Fruit fly (Drosophila melanogaster) whole organism, embryonic: ENCODE measurements around the gene Npc2f.

Source experiments
- Antp ChIP-seq: fragments of 200-800 bp; sonication (Bioruptor generic); optimal IDR thresholded peaks from 3 replicates; lab custom pipeline; 2016; ENCODE audit warnings: missing biosample characterization, missing genetic modification characterization
- Atf-2 ChIP-seq: fragments of 200-800 bp; sonication (Bioruptor generic); optimal IDR thresholded peaks from 2 replicates; lab custom pipeline; 2016; ENCODE audit warnings: missing biosample characterization, missing genetic modification characterization
- BEAF-32 ChIP-seq: fragments of 200-800 bp; sonication (Bioruptor generic); optimal IDR thresholded peaks from 3 replicates; lab custom pipeline; 2017; ENCODE audit warnings: missing biosample characterization, missing genetic modification characterization, mild to moderate bottlenecking, moderate library complexity, missing genetic modification reagents
- Bdp1 ChIP-seq: fragments of 200-800 bp; sonication (Bioruptor generic); optimal IDR thresholded peaks from 3 replicates; lab custom pipeline; 2016; ENCODE audit warnings: missing biosample characterization, missing genetic modification characterization
- Bgb ChIP-seq: fragments of 200-800 bp; sonication (Bioruptor generic); IDR thresholded peaks from 2 replicates; pipeline ENCODE4 v1.3.6; 2022; ENCODE audit warnings: missing biosample characterization, missing genetic modification characterization; ENCODE audit not compliant: partially characterized antibody
- CG10147 ChIP-seq: fragments of 200-800 bp; sonication (Bioruptor generic); optimal IDR thresholded peaks from 2 replicates; lab custom pipeline; 2019; ENCODE audit warnings: missing biosample characterization, mild to moderate bottlenecking, missing genetic modification characterization, moderate library complexity
- CG11696 ChIP-seq: fragments of 200-800 bp; sonication (Bioruptor generic); IDR thresholded peaks from 2 replicates; pipeline ENCODE4 v1.3.6; 2022; ENCODE audit warnings: missing biosample characterization, missing genetic modification characterization
- CG13287 ChIP-seq: fragments of 200-800 bp; sonication (Bioruptor generic); IDR thresholded peaks from 2 replicates; pipeline ENCODE4 v1.3.6; 2022; ENCODE audit warnings: missing biosample characterization, missing genetic modification characterization; ENCODE audit not compliant: partially characterized antibody
- CG1603 ChIP-seq: fragments of 200-800 bp; sonication (Bioruptor generic); optimal IDR thresholded peaks from 2 replicates; lab custom pipeline; 2019; ENCODE audit warnings: missing biosample characterization, mild to moderate bottlenecking, missing genetic modification characterization, moderate library complexity
- CG17186 ChIP-seq: fragments of 200-800 bp; sonication (Bioruptor generic); optimal IDR thresholded peaks from 3 replicates; lab custom pipeline; 2017; ENCODE audit warnings: missing biosample characterization, missing genetic modification reagents, missing genetic modification characterization
- CG18599 ChIP-seq: fragments of 200-800 bp; sonication (Bioruptor generic); optimal IDR thresholded peaks from 3 replicates; lab custom pipeline; 2017; ENCODE audit warnings: missing biosample characterization, missing genetic modification characterization, mild to moderate bottlenecking, moderate library complexity, missing genetic modification reagents
- CG18764 ChIP-seq: fragments of 200-800 bp; sonication (Bioruptor generic); optimal IDR thresholded peaks from 3 replicates; lab custom pipeline; 2016; ENCODE audit warnings: missing biosample characterization, missing genetic modification characterization
- CG2116 ChIP-seq: fragments of 200-800 bp; sonication (Bioruptor generic); optimal IDR thresholded peaks from 3 replicates; lab custom pipeline; 2018; ENCODE audit warnings: missing biosample characterization, mild to moderate bottlenecking, missing genetic modification characterization
- CG3838 ChIP-seq: fragments of 200-800 bp; sonication (Bioruptor generic); optimal IDR thresholded peaks from 3 replicates; lab custom pipeline; 2016; ENCODE audit warnings: missing biosample characterization, missing genetic modification characterization
- CG3847 ChIP-seq: fragments of 200-800 bp; sonication (Bioruptor generic); IDR thresholded peaks from 2 replicates; pipeline ENCODE4 v1.3.6; 2022; ENCODE audit warnings: missing biosample characterization, missing genetic modification characterization
- CG4617 ChIP-seq: fragments of 200-800 bp; sonication (Bioruptor generic); optimal IDR thresholded peaks from 3 replicates; lab custom pipeline; 2016; ENCODE audit warnings: missing biosample characterization, missing genetic modification characterization, borderline replicate concordance
- CG6254 ChIP-seq: fragments of 200-800 bp; sonication (Bioruptor generic); optimal IDR thresholded peaks from 3 replicates; lab custom pipeline; 2017; ENCODE audit warnings: mild to moderate bottlenecking, missing biosample characterization, missing genetic modification reagents, missing genetic modification characterization
- CG6683 ChIP-seq: fragments of 200-800 bp; sonication (Bioruptor generic); optimal IDR thresholded peaks from 2 replicates; lab custom pipeline; 2017; ENCODE audit warnings: missing biosample characterization, mild to moderate bottlenecking, missing genetic modification characterization, missing genetic modification reagents
- CG7271 ChIP-seq: fragments of 200-800 bp; sonication (Bioruptor generic); optimal IDR thresholded peaks from 2 replicates; lab custom pipeline; 2018; ENCODE audit warnings: missing biosample characterization, mild to moderate bottlenecking, missing genetic modification characterization, moderate library complexity
- CG7786 ChIP-seq: fragments of 200-800 bp; sonication (Bioruptor generic); optimal IDR thresholded peaks from 2 replicates; lab custom pipeline; 2016; ENCODE audit warnings: missing biosample characterization, missing genetic modification characterization
- CG7963 ChIP-seq: fragments of 200-800 bp; sonication (Bioruptor generic); IDR thresholded peaks from 3 replicates; pipeline ENCODE4 v1.3.6; 2022; ENCODE audit warnings: missing biosample characterization, missing genetic modification characterization; ENCODE audit not compliant: partially characterized antibody
- CG8089 ChIP-seq: fragments of 200-800 bp; sonication (Bioruptor generic); optimal IDR thresholded peaks from 3 replicates; lab custom pipeline; 2016; ENCODE audit warnings: missing biosample characterization, missing genetic modification characterization
- CG8388 ChIP-seq: fragments of 200-800 bp; sonication (Bioruptor generic); optimal IDR thresholded peaks from 2 replicates; lab custom pipeline; 2019; ENCODE audit warnings: missing biosample characterization, mild to moderate bottlenecking, missing genetic modification characterization, moderate library complexity
- CG9797 ChIP-seq: fragments of 200-800 bp; sonication (Bioruptor generic); optimal IDR thresholded peaks from 3 replicates; lab custom pipeline; 2018; ENCODE audit warnings: missing biosample characterization, mild to moderate bottlenecking, missing genetic modification characterization
- D19A ChIP-seq: fragments of 200-800 bp; optimal IDR thresholded peaks from 3 replicates; lab custom pipeline; 2019; ENCODE audit warnings: missing biosample characterization, mild to moderate bottlenecking, missing genetic modification characterization, moderate library complexity
- E2f2 ChIP-seq: fragments of 200-800 bp; sonication (Bioruptor generic); IDR thresholded peaks from 2 replicates; pipeline ENCODE4 v1.3.6; 2022; ENCODE audit warnings: missing biosample characterization, missing genetic modification characterization
- Ets65A ChIP-seq: fragments of 200-800 bp; sonication (Bioruptor generic); peaks from one replicate; lab custom pipeline; 2016; ENCODE audit warnings: missing biosample characterization, missing genetic modification characterization
- Kr ChIP-seq: fragments of 200-800 bp; sonication (Bioruptor generic); optimal IDR thresholded peaks from 2 replicates; lab custom pipeline; 2017; ENCODE audit warnings: missing biosample characterization, mild to moderate bottlenecking, missing genetic modification characterization
- MBD-R2 ChIP-seq: fragments of 200-800 bp; sonication (Bioruptor generic); IDR thresholded peaks from 2 replicates; pipeline ENCODE4 v1.3.6; 2022; ENCODE audit warnings: missing biosample characterization, missing genetic modification characterization
- MESR4 ChIP-seq: fragments of 200-800 bp; sonication (Bioruptor generic); optimal IDR thresholded peaks from 2 replicates; lab custom pipeline; 2018; ENCODE audit warnings: missing biosample characterization, mild to moderate bottlenecking, missing genetic modification characterization, moderate library complexity
- Neu2 ChIP-seq: fragments of 200-800 bp; sonication (Bioruptor generic); optimal IDR thresholded peaks from 3 replicates; lab custom pipeline; 2016; ENCODE audit warnings: missing biosample characterization, missing genetic modification characterization, borderline replicate concordance
- Rx ChIP-seq: fragments of 200-800 bp; sonication (Bioruptor generic); IDR thresholded peaks from 2 replicates; pipeline ENCODE4 v1.3.6; 2022; ENCODE audit warnings: missing biosample characterization, missing genetic modification characterization
- Sry-δ ChIP-seq: fragments of 200-800 bp; sonication (Bioruptor generic); optimal IDR thresholded peaks from 2 replicates; lab custom pipeline; 2016; ENCODE audit warnings: missing biosample characterization, missing genetic modification characterization
- bcd ChIP-seq: fragments of 200-800 bp; sonication (Bioruptor generic); optimal IDR thresholded peaks from 2 replicates; lab custom pipeline; 2017; ENCODE audit warnings: missing biosample characterization, mild to moderate bottlenecking, missing genetic modification characterization
- bigmax ChIP-seq: fragments of 200-800 bp; sonication (Bioruptor generic); optimal IDR thresholded peaks from 2 replicates; lab custom pipeline; 2018; ENCODE audit warnings: missing biosample characterization, mild to moderate bottlenecking, missing genetic modification characterization
- btn ChIP-seq: fragments of 200-800 bp; sonication (Bioruptor generic); optimal IDR thresholded peaks from 2 replicates; lab custom pipeline; 2016; ENCODE audit warnings: missing biosample characterization, missing genetic modification characterization
- chinmo ChIP-seq: fragments of 200-800 bp; sonication (Bioruptor generic); IDR thresholded peaks from 4 replicates; pipeline ENCODE4 v1.3.6; 2022; ENCODE audit warnings: missing biosample characterization, missing genetic modification characterization; ENCODE audit not compliant: partially characterized antibody
- dati ChIP-seq: fragments of 200-800 bp; sonication (Bioruptor generic); IDR thresholded peaks from 2 replicates; pipeline ENCODE4 v1.3.6; 2022; ENCODE audit warnings: missing biosample characterization, missing genetic modification characterization
- exex ChIP-seq: fragments of 200-800 bp; sonication (Bioruptor generic); optimal IDR thresholded peaks from 4 replicates; lab custom pipeline; 2018; ENCODE audit warnings: missing biosample characterization, mild to moderate bottlenecking, missing genetic modification characterization, moderate library complexity
- fd3F ChIP-seq: fragments of 200-800 bp; sonication (Bioruptor generic); optimal IDR thresholded peaks from 2 replicates; lab custom pipeline; 2018; ENCODE audit warnings: missing biosample characterization, mild to moderate bottlenecking, missing genetic modification characterization, moderate library complexity
- hbn ChIP-seq: fragments of 200-800 bp; sonication (Bioruptor generic); IDR thresholded peaks from 2 replicates; pipeline ENCODE4 v1.3.6; 2022; ENCODE audit warnings: missing biosample characterization, missing genetic modification characterization; ENCODE audit not compliant: partially characterized antibody
- nmo ChIP-seq: fragments of 200-800 bp; sonication (Bioruptor generic); optimal IDR thresholded peaks from 2 replicates; lab custom pipeline; 2018; ENCODE audit warnings: missing biosample characterization, mild to moderate bottlenecking, missing genetic modification characterization, moderate library complexity
- phol ChIP-seq: fragments of 200-800 bp; sonication (Bioruptor generic); optimal IDR thresholded peaks from 3 replicates; lab custom pipeline; 2018; ENCODE audit warnings: missing biosample characterization, mild to moderate bottlenecking, missing genetic modification characterization, moderate library complexity
- sim ChIP-seq: fragments of 200-800 bp; sonication (Bioruptor generic); IDR thresholded peaks from 2 replicates; pipeline ENCODE4 v1.3.6; 2022; ENCODE audit warnings: missing biosample characterization, missing genetic modification characterization
- slp2 ChIP-seq: fragments of 200-800 bp; sonication (Bioruptor generic); optimal IDR thresholded peaks from 2 replicates; lab custom pipeline; 2016; ENCODE audit warnings: missing biosample characterization, missing genetic modification characterization
- stc ChIP-seq: fragments of 200-800 bp; sonication (Bioruptor generic); IDR thresholded peaks from 2 replicates; pipeline ENCODE4 v1.3.6; 2022; ENCODE audit warnings: missing biosample characterization, missing genetic modification characterization
- tna ChIP-seq: fragments of 200-800 bp; sonication (Bioruptor generic); IDR thresholded peaks from 2 replicates; pipeline ENCODE4 v1.3.6; 2022; ENCODE audit warnings: missing biosample characterization, missing genetic modification characterization; ENCODE audit not compliant: partially characterized antibody
- trem ChIP-seq: fragments of 200-800 bp; optimal IDR thresholded peaks from 3 replicates; lab custom pipeline; 2019; ENCODE audit warnings: missing biosample characterization, mild to moderate bottlenecking, missing genetic modification characterization, moderate library complexity
- unc-4 ChIP-seq: fragments of 200-800 bp; sonication (Bioruptor generic); IDR thresholded peaks from 2 replicates; pipeline ENCODE4 v1.3.6; 2022; ENCODE audit warnings: missing biosample characterization, missing genetic modification characterization; ENCODE audit not compliant: partially characterized antibody
- wek ChIP-seq: fragments of 200-800 bp; sonication (Bioruptor generic); optimal IDR thresholded peaks from 3 replicates; lab custom pipeline; 2018; ENCODE audit warnings: missing biosample characterization, mild to moderate bottlenecking, missing genetic modification characterization, moderate library complexity

Gene Npc2f

DNA sequence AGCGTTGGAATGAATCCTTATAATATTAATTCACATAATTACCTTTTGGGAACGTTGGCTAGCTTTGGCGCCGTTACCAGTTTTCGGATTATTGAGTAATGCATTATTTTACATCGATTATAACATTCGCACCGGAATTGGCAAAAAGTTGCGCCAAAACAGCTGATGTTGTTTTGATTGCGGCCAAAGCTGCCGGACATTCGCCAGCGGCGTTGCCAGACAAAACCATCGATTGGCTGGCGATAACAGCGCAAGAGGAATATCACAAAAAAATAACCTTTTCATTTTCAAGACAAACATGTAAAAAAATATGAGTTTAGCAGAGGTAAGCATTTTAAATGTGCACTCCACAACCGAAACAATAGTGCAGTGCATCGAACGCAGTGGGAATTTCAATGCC is 7.6 kb upstream of the Npc2f start, which contains the start of the genes GatB and Tsc1 (continued):
- peak; percentile 73 for TF ChIP-seq Neu2
- peak; percentile 69 for TF ChIP-seq CG13287 (GFP tag; lab: Robert Waterston, UW)
- TF ChIP-seq CG10147 (GFP tag; lab: Kevin White, UChicago), result no peak
- TF ChIP-seq D19A, result no peak
- no peak for TF ChIP-seq CG6683 (GFP tag; lab: Kevin White, UChicago)
- TF ChIP-seq Sry-δ (GFP tag; lab: Kevin White, UChicago), result peak; percentile 45
- TF ChIP-seq bigmax, result peak; percentile 82
- no peak for TF ChIP-seq CG8089 (GFP tag; lab: Kevin White, UChicago)
- TF ChIP-seq E2f2 (GFP tag; lab: Robert Waterston, UW), result peak; percentile 72
- TF ChIP-seq CG4617 (GFP tag; lab: Kevin White, UChicago), result peak; percentile 75
- no peak for TF ChIP-seq fd3F
- no peak for TF ChIP-seq dati (GFP tag; lab: Robert Waterston, UW)
- TF ChIP-seq stc (GFP tag; lab: Robert Waterston, UW), result no peak
- no peak for TF ChIP-seq CG7786
- TF ChIP-seq slp2 (GFP tag; lab: Kevin White, UChicago), result no peak
- TF ChIP-seq Rx (GFP tag; lab: Robert Waterston, UW), result no peak
- peak; percentile 56 for TF ChIP-seq MESR4 (GFP tag; lab: Kevin White, UChicago)
- TF ChIP-seq Atf-2 (GFP tag; lab: Kevin White, UChicago), result no peak
- TF ChIP-seq unc-4 (GFP tag; lab: Robert Waterston, UW), result peak; percentile 43; the same call in 1 of the 2 replicates
- no peak for TF ChIP-seq btn (GFP tag; lab: Kevin White, UChicago)
- no peak for TF ChIP-seq bcd (GFP tag; lab: Kevin White, UChicago)
- no peak for TF ChIP-seq Bdp1 (GFP tag; lab: Kevin White, UChicago)
- no peak for TF ChIP-seq CG18764
- TF ChIP-seq Antp (GFP tag; lab: Kevin White, UChicago), result no peak
- TF ChIP-seq CG8388 (GFP tag; lab: Kevin White, UChicago), result no peak
- peak; percentile 68 for TF ChIP-seq CG3847 (GFP tag; lab: Robert Waterston, UW)
- peak; percentile 3 for TF ChIP-seq phol (tag; lab: Kevin White, UChicago)
- peak; percentile 81 for TF ChIP-seq CG17186 (GFP tag; lab: Kevin White, UChicago)
- TF ChIP-seq CG11696 (GFP tag; lab: Robert Waterston, UW), result no peak
- peak; percentile 37; the same call in 1 of the 3 replicates for TF ChIP-seq CG7963 (GFP tag; lab: Robert Waterston, UW)
- TF ChIP-seq wek (GFP tag; lab: Kevin White, UChicago), result peak; percentile 17
- TF ChIP-seq CG1603 (tag; lab: Kevin White, UChicago), result no peak
- peak; percentile 97 for TF ChIP-seq CG3838 (GFP tag; lab: Kevin White, UChicago)
- peak; percentile 43 for TF ChIP-seq Ets65A (GFP tag; lab: Kevin White, UChicago)
- peak; percentile 45 for TF ChIP-seq CG2116
- no peak for TF ChIP-seq CG6254
- TF ChIP-seq CG9797 (GFP tag; lab: Kevin White, UChicago), result no peak
- TF ChIP-seq CG18599 (GFP tag; lab: Kevin White, UChicago), result no peak
- no peak for TF ChIP-seq exex (tag; lab: Kevin White, UChicago)
- 0 out of 4 replicates have a peak, but pooled peaks have one; percentile 18 for TF ChIP-seq chinmo (GFP tag; lab: Robert Waterston, UW)
- peak; percentile 98 for TF ChIP-seq MBD-R2 (GFP tag; lab: Robert Waterston, UW)
- no peak for TF ChIP-seq tna
- TF ChIP-seq BEAF-32 (GFP tag; lab: Kevin White, UChicago), result peak; percentile 59
- TF ChIP-seq Kr, result no peak
- TF ChIP-seq Bgb (GFP tag; lab: Robert Waterston, UW), result peak; percentile 62
- no peak for TF ChIP-seq sim (GFP tag; lab: Robert Waterston, UW)
- TF ChIP-seq hbn (GFP tag; lab: Robert Waterston, UW), result peak; percentile 38; the same call in 1 of the 2 replicates
- TF ChIP-seq nmo (GFP tag; lab: Kevin White, UChicago), result peak; percentile 34
- peak; percentile 48 for TF ChIP-seq trem (tag; lab: Kevin White, UChicago)
- TF ChIP-seq CG7271 (tag; lab: Kevin White, UChicago), result no peak
